Fruit fly (Drosophila melanogaster): ENCODE results near the gene PolA2.

PolA2 gene

DNA sequence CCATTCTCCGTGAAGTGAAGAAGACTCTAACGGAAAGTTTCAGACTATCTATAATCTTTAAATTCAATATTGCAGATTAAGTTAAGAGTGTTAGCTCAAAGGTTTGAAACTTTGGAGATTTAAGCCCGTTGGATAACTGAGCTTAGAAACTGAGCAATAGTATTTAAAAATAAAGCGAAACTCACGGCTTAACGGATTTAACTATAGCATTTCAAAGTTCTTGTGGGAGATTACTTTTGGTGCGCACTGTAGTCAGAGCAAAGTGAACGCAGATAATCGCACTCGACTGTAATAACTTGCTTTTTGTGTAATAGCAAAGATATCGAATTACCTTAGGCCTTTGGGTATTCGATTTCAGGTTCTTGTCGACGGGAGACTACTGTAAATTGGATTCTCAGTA is 43.3 kb downstream of the PolA2 start, which contains the start of gene mrt:
mrt (minus strand) TSS at position 376 of the 400 bp plus-strand sequence.
- TF ChIP-seq Abd-B (GFP tag; optimal IDR thresholded peaks at IDR 0.05) (no peak), Dfd (GFP tag; optimal IDR thresholded peaks at IDR 0.05) (no peak), Mio (GFP tag; optimal IDR thresholded peaks at IDR 0.05) (no peak), GATAd (GFP tag; optimal IDR thresholded peaks at IDR 0.05) (no peak), Hr78 (GFP tag; optimal IDR thresholded peaks at IDR 0.05) (no peak), foxo (GFP tag; optimal IDR thresholded peaks at IDR 0.05) (peak in 1 of 2 experiments; percentile 73), psq (GFP tag; optimal IDR thresholded peaks at IDR 0.05) (peak; percentile 28), woc (GFP tag; optimal IDR thresholded peaks at IDR 0.05) (peak; percentile 89), N (GFP tag; optimal IDR thresholded peaks at IDR 0.05) (no peak), sv (GFP tag; optimal IDR thresholded peaks at IDR 0.05) (peak; percentile 39), fru (GFP tag; optimal IDR thresholded peaks at IDR 0.05) (peak; percentile 73), Jra (GFP tag; optimal IDR thresholded peaks at IDR 0.05) (no peak), lola (GFP tag; optimal IDR thresholded peaks at IDR 0.05) (no peak), HLH106 (tag; optimal IDR thresholded peaks at IDR 0.05) (peak; percentile 61), dmrt93B (GFP tag; optimal IDR thresholded peaks at IDR 0.05) (peak; percentile 23), CrebA (GFP tag; optimal IDR thresholded peaks at IDR 0.05; ENCODE audit: borderline replicate concordance) (no peak), Rel (GFP tag; optimal IDR thresholded peaks at IDR 0.05) (no peak), Rel (tag; optimal IDR thresholded peaks at IDR 0.05) (no peak), ey (GFP tag; optimal IDR thresholded peaks at IDR 0.05) (peak; percentile 62), sage (GFP tag; optimal IDR thresholded peaks at IDR 0.05) (no peak), pan (optimal IDR thresholded peaks at IDR 0.05) (no peak), brk (GFP tag; optimal IDR thresholded peaks at IDR 0.05) (no peak), usp (GFP tag; optimal IDR thresholded peaks at IDR 0.05) (no peak), jim (GFP tag; optimal IDR thresholded peaks at IDR 0.05) (no peak), br (GFP tag; optimal IDR thresholded peaks at IDR 0.05) (peak; percentile 42), CG32264 (GFP tag; optimal IDR thresholded peaks at IDR 0.05) (no peak), Vsx2 (GFP tag; optimal IDR thresholded peaks at IDR 0.05; ENCODE audit: partially characterized antibody) (no peak), Hr83 (GFP tag; optimal IDR thresholded peaks at IDR 0.05; ENCODE audit: poor library complexity, severe bottlenecking) (peak; percentile 1), OdsH (GFP tag; optimal IDR thresholded peaks at IDR 0.05) (peak; percentile 47), Myc (optimal IDR thresholded peaks at IDR 0.05) (no peak), Dif (GFP tag; optimal IDR thresholded peaks at IDR 0.05; ENCODE audit: partially characterized antibody) (no peak), rgr (GFP tag; optimal IDR thresholded peaks at IDR 0.05) (peak; percentile 58), tai (GFP tag; optimal IDR thresholded peaks at IDR 0.05) (no peak), h (GFP tag; optimal IDR thresholded peaks at IDR 0.05) (peak; percentile 57), CG9705 (GFP tag; optimal IDR thresholded peaks at IDR 0.05) (peak; percentile 9), Sp1 (GFP tag; optimal IDR thresholded peaks at IDR 0.05) (peak; percentile 34), dl (GFP tag; optimal IDR thresholded peaks at IDR 0.05; ENCODE audit: insufficient read depth in 1 of 2, partially characterized antibody in 2 of 2) (no peak), Hnf4 (GFP tag; optimal IDR thresholded peaks at IDR 0.05) (peak; percentile 64), dsf (GFP tag; optimal IDR thresholded peaks at IDR 0.05; ENCODE audit: borderline replicate concordance) (no peak)

DNA sequence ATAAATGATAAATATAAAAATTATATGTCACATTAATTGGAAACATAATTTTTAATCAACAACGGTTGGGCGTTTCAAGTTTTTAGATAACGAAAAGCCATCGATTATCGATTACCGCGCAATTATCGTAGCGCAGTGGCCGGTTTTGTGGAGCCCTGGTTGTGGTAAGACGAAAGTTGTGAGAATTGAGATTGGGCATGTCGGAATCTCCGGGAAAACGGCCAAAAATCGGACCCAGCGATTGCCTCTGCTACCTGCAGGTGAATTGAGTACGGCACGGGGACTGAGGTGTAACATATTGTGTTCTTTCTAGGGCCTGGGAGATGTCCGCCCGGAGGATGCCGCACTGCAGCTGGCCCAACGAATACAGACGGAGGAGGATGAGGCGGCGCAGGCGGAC is 44.7 kb downstream of the PolA2 start, which contains the start of gene CG3368:
CG3368 (plus strand) TSS at position 136 of the 400 bp plus-strand sequence.
- no peak for TF ChIP-seq CG32264 (GFP tag; optimal IDR thresholded peaks at IDR 0.05)
